Fruit fly (Drosophila melanogaster): ENCODE measurements around the gene Itpr.

The Itpr gene

dm6 chr3R:5483488-5484109, 33.3 kb upstream of the Itpr start, which contains the start of gene ksr:
Gene ksr (minus strand): TSS chr3R:5483906.
- TF ChIP-seq CrebB (tag; optimal IDR thresholded peaks at IDR 0.05) (no peak), CG17829 (tag; optimal IDR thresholded peaks at IDR 0.05) (peak; percentile 64), CG4404 (GFP tag; IDR thresholded peaks at IDR 0.05) (no peak), p53 (GFP tag; optimal IDR thresholded peaks at IDR 0.05) (no peak), CG13424 (tag; optimal IDR thresholded peaks at IDR 0.05) (peak; percentile 33), CG4820 (GFP tag; optimal IDR thresholded peaks at IDR 0.05) (no peak), CG16863 (GFP tag; optimal IDR thresholded peaks at IDR 0.05) (no peak), sim (GFP tag; IDR thresholded peaks at IDR 0.05) (no peak), lov (optimal IDR thresholded peaks at IDR 0.05) (no peak), lov (GFP tag; IDR thresholded peaks at IDR 0.05) (no peak), sqz (GFP tag; optimal IDR thresholded peaks at IDR 0.05) (no peak), CG2116 (GFP tag; optimal IDR thresholded peaks at IDR 0.05) (peak; percentile 19), CG10366 (GFP tag; IDR thresholded peaks at IDR 0.05) (peak; percentile 16; the same call in 1 of the 2 replicates), gfzf (GFP tag; optimal IDR thresholded peaks at IDR 0.05) (peak; percentile 69), Meics (GFP tag; optimal IDR thresholded peaks at IDR 0.05) (no peak), wek (GFP tag; optimal IDR thresholded peaks at IDR 0.05) (peak; percentile 90), ssp (GFP tag; IDR thresholded peaks at IDR 0.05) (peak; percentile 45), ken (GFP tag; IDR thresholded peaks at IDR 0.05) (no peak), Dip3 (GFP tag; optimal IDR thresholded peaks at IDR 0.05) (no peak), zf30C (GFP tag; optimal IDR thresholded peaks at IDR 0.05) (peak; percentile 29), slbo (GFP tag; IDR thresholded peaks at IDR 0.05) (peak; percentile 63), Hr3 (GFP tag; optimal IDR thresholded peaks at IDR 0.05) (peak; percentile 0), CG14441 (GFP tag; IDR thresholded peaks at IDR 0.05) (no peak), NC2α (GFP tag; optimal IDR thresholded peaks at IDR 0.05) (no peak), CG5953 (GFP tag; IDR thresholded peaks at IDR 0.05) (no peak), gsb-n (tag; optimal IDR thresholded peaks at IDR 0.05) (no peak), Hand (GFP tag; optimal IDR thresholded peaks at IDR 0.05) (no peak), pho (GFP tag; optimal IDR thresholded peaks at IDR 0.05) (no peak), CG11504 (tag; optimal IDR thresholded peaks at IDR 0.05) (no peak), CG12942 (GFP tag; optimal IDR thresholded peaks at IDR 0.05) (no peak), CG14860 (GFP tag; IDR thresholded peaks at IDR 0.05; ENCODE audit: partially characterized antibody) (no peak), Vsx1 (GFP tag; optimal IDR thresholded peaks at IDR 0.05) (no peak), caup (GFP tag; optimal IDR thresholded peaks at IDR 0.05; ENCODE audit: severe bottlenecking) (no peak), Dbx (GFP tag; IDR thresholded peaks at IDR 0.05) (no peak), nerfin-2 (GFP tag; IDR thresholded peaks at IDR 0.05; ENCODE audit: partially characterized antibody) (no peak), CG4707 (GFP tag; optimal IDR thresholded peaks at IDR 0.05) (no peak), dati (GFP tag; IDR thresholded peaks at IDR 0.05) (no peak), B-H2 (GFP tag; optimal IDR thresholded peaks at IDR 0.05) (no peak), Spps (tag; optimal IDR thresholded peaks at IDR 0.05) (no peak), lbe (GFP tag; optimal IDR thresholded peaks at IDR 0.05) (no peak), CG43689 (GFP tag; IDR thresholded peaks at IDR 0.05) (no peak), cato (GFP tag; optimal IDR thresholded peaks at IDR 0.05; ENCODE audit: borderline replicate concordance) (no peak), CG7556 (GFP tag; optimal IDR thresholded peaks at IDR 0.05) (no peak), PHDP (tag; optimal IDR thresholded peaks at IDR 0.05) (no peak), pan (optimal IDR thresholded peaks at IDR 0.05) (no peak), pan (GFP tag; optimal IDR thresholded peaks at IDR 0.05 in 1 of 2, IDR thresholded peaks at IDR 0.05 in 1 of 2) (peak in 1 of 2 experiments; percentile 12), tap (tag; optimal IDR thresholded peaks at IDR 0.05) (no peak), CG15601 (tag; optimal IDR thresholded peaks at IDR 0.05) (no peak), CG9817 (tag; optimal IDR thresholded peaks at IDR 0.05) (no peak), CG17912 (GFP tag; optimal IDR thresholded peaks at IDR 0.05) (no peak), CG7372 (GFP tag; IDR thresholded peaks at IDR 0.05) (no peak)
